Worm (Caenorhabditis elegans) whole organism, L4 larva: Measurements from ENCODE around the gene symk-1.

Experiments
- fos-1 ChIP-seq: fragments of 150-350 bp; optimal IDR thresholded peaks from 2 replicates; lab custom pipeline; 2014; ENCODE audit warnings: missing biosample characterization, missing genetic modification characterization
- lin-13 ChIP-seq: fragments of 150-350 bp; optimal IDR thresholded peaks from 2 replicates; lab custom pipeline; 2014; ENCODE audit warnings: missing biosample characterization, missing genetic modification reagents, missing genetic modification characterization
- lin-39 ChIP-seq: fragments of 150-350 bp; optimal IDR thresholded peaks from 2 replicates; lab custom pipeline; 2014; ENCODE audit warnings: missing biosample characterization, missing genetic modification reagents, missing genetic modification characterization
- nhr-237 ChIP-seq: sonication (generic microtip); optimal IDR thresholded peaks from 2 replicates; lab custom pipeline; 2017; ENCODE audit warnings: missing biosample characterization, missing genetic modification characterization
- nhr-76 ChIP-seq: fragments of 150-350 bp; optimal IDR thresholded peaks from 2 replicates; lab custom pipeline; 2014; ENCODE audit warnings: missing biosample characterization, missing genetic modification characterization
- unc-130 ChIP-seq: sonication (generic microtip); optimal IDR thresholded peaks from 2 replicates; lab custom pipeline; 2016; ENCODE audit warnings: missing genetic modification reagents, missing genetic modification characterization, missing compliant biosample characterization
- unc-39 ChIP-seq: sonication (generic microtip); optimal IDR thresholded peaks from 2 replicates; lab custom pipeline; 2017; ENCODE audit warnings: missing biosample characterization, missing genetic modification characterization
- zfp-3 ChIP-seq: fragments of 200-800 bp; sonication (Bioruptor generic); conservative IDR thresholded peaks from 2 replicates; pipeline ENCODE4 v1.3.6; 2022; ENCODE audit warnings: missing genetic modification reagents, missing genetic modification characterization, missing compliant biosample characterization

DNA sequence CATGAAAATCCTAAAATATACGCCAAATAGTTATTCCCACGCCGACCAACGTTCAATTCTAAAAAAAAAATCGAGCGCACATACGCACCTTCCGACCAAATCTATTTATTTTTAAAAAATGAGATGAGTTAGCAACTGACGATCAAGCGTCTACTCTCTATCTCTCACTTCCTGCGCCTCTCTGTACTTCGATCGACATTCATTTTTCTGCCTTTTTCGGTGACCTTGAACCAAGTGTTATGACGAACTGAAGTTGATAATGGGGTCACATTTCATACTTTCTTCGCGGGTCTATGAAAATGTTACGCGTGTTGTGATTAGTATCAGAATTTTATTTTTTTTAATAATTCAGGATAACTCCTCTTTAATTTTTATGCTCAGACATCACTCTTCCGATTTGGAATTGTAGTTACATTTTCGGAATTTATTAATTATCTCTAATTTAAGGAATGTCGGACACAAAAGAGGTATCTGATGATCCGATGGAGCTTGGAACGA, 37.3 kb downstream of the symk-1 start, which contains the start of gene smk-1:
- no peak for TF ChIP-seq lin-39 (tag; lab: Kevin White, UChicago)
- TF ChIP-seq unc-130, result no peak
- TF ChIP-seq fos-1 (tag; lab: Kevin White, UChicago), result no peak
- TF ChIP-seq nhr-237 (tag; lab: Kevin White, UChicago), result no peak
- TF ChIP-seq lin-13 (GFP tag; lab: Kevin White, UChicago), result no peak
- TF ChIP-seq zfp-3 (GFP tag; lab: Robert Waterston, UW), result no peak
- no peak for TF ChIP-seq nhr-76 (tag; lab: Kevin White, UChicago)
- TF ChIP-seq unc-39, result no peak
